Worm (Caenorhabditis elegans): ENCODE data around the gene srh-282.

srh-282 gene

ce11 chrIV:294737-295136 lies 21.5 kb upstream of the srh-282 start:
- TF ChIP-seq B0261.1 (tag; optimal IDR thresholded peaks at IDR 0.05) (no peak), hlh-12 (tag; optimal IDR thresholded peaks at IDR 0.05) (no peak), B0035.1 (tag; optimal IDR thresholded peaks at IDR 0.05) (no peak), Y53G8AR.9 (GFP tag; conservative IDR thresholded peaks at IDR 0.05) (no peak), nhr-120 (GFP tag; IDR thresholded peaks at IDR 0.05) (0 out of 2 replicates have a peak, but pooled peaks have one; percentile 17), C17E4.6 (GFP tag; IDR thresholded peaks at IDR 0.05) (no peak), lin-26 (GFP tag; IDR thresholded peaks at IDR 0.05) (0 out of 2 replicates have a peak, but pooled peaks have one; percentile 37), madf-3 (GFP tag; IDR thresholded peaks at IDR 0.05) (0 out of 2 replicates have a peak, but pooled peaks have one; percentile 21), let-607 (tag; optimal IDR thresholded peaks at IDR 0.05) (no peak), athp-1 (tag; optimal IDR thresholded peaks at IDR 0.05) (no peak), attf-5 (GFP tag; optimal IDR thresholded peaks at IDR 0.05) (peak; percentile 9), nfyb-1 (GFP tag; IDR thresholded peaks at IDR 0.05) (0 out of 2 replicates have a peak, but pooled peaks have one; percentile 25), tlf-1 (GFP tag; optimal IDR thresholded peaks at IDR 0.05) (no peak), cebp-1 (GFP tag; IDR thresholded peaks at IDR 0.05) (no peak), cebp-1 (tag; optimal IDR thresholded peaks at IDR 0.05) (peak; percentile 10), aptf-2 (GFP tag; conservative IDR thresholded peaks at IDR 0.05) (no peak), aptf-3 (GFP tag; IDR thresholded peaks at IDR 0.05) (no peak), dox-1 (GFP tag; IDR thresholded peaks at IDR 0.05) (no peak), ztf-6 (GFP tag; IDR thresholded peaks at IDR 0.05) (no peak), xnd-1 (tag; optimal IDR thresholded peaks at IDR 0.05) (no peak)

- TF ChIP-seq let-526 (GFP tag; IDR thresholded peaks at IDR 0.05) (0 out of 2 replicates have a peak, but pooled peaks have one; percentile 36), cebp-2 (GFP tag; IDR thresholded peaks at IDR 0.05) (0 out of 2 replicates have a peak, but pooled peaks have one; percentile 5), bed-2 (GFP tag; IDR thresholded peaks at IDR 0.05) (no peak)
Measured at ce11 chrIV:293995-294700, 20.9 kb upstream of the srh-282 start.

ce11 chrIV:293163-293755 lies 20.1 kb upstream of the srh-282 start:
- TF ChIP-seq Y53G8AR.9 (GFP tag; conservative IDR thresholded peaks at IDR 0.05) (0 out of 2 replicates have a peak, but pooled peaks have one; percentile 65), mcd-1 (GFP tag; IDR thresholded peaks at IDR 0.05) (no peak), nhr-27 (tag; optimal IDR thresholded peaks at IDR 0.05) (no peak), nhr-80 (tag; optimal IDR thresholded peaks at IDR 0.05) (no peak), let-607 (tag; optimal IDR thresholded peaks at IDR 0.05) (no peak)

ce11 chrIV:291851-292367 lies 18.7 kb upstream of the srh-282 start:
- no peak for TF ChIP-seq F55B11.4 (tag; optimal IDR thresholded peaks at IDR 0.05; ENCODE audit: borderline replicate concordance, insufficient read depth)
- peak; percentile 41 to 66 for TF ChIP-seq let-607 (tag; optimal IDR thresholded peaks at IDR 0.05)
- no peak for TF ChIP-seq zfh-2 (GFP tag; conservative IDR thresholded peaks at IDR 0.05)
- no peak for TF ChIP-seq nfya-1 (tag; optimal IDR thresholded peaks at IDR 0.05; ENCODE audit: borderline replicate concordance, insufficient read depth)
- TF ChIP-seq ceh-91 (GFP tag; IDR thresholded peaks at IDR 0.05): no peak
- TF ChIP-seq lin-40 (tag; optimal IDR thresholded peaks at IDR 0.05): peak; percentile 45
- no peak for TF ChIP-seq dpl-1 (GFP tag; optimal IDR thresholded peaks at IDR 0.05)
- no peak for TF ChIP-seq lin-35 (GFP tag; optimal IDR thresholded peaks at IDR 0.05)
- no peak for TF ChIP-seq hrde-1 (tag; optimal IDR thresholded peaks at IDR 0.05; ENCODE audit: borderline replicate concordance)
- no peak; the same call in 1 of the 2 replicates for TF ChIP-seq Y56A3A.18 (GFP tag; IDR thresholded peaks at IDR 0.05)
- no peak for TF ChIP-seq cebp-2 (GFP tag; IDR thresholded peaks at IDR 0.05)
- no peak for TF ChIP-seq F10E7.11 (tag; optimal IDR thresholded peaks at IDR 0.05)
- TF ChIP-seq him-1 (tag; optimal IDR thresholded peaks at IDR 0.05): no peak
- no peak for TF ChIP-seq hlh-12 (tag; optimal IDR thresholded peaks at IDR 0.05)
- no peak for TF ChIP-seq snpc-1.1 (tag; optimal IDR thresholded peaks at IDR 0.05; ENCODE audit: insufficient read depth)
- TF ChIP-seq F37B4.10 (GFP tag; IDR thresholded peaks at IDR 0.05): no peak
- TF ChIP-seq madf-8 (GFP tag; conservative IDR thresholded peaks at IDR 0.05): no peak
- no peak for TF ChIP-seq F49E8.2 (tag; optimal IDR thresholded peaks at IDR 0.05; ENCODE audit: insufficient read depth)

Measured in whole organism, young adult.